Fruit fly (Drosophila melanogaster) whole organism, prepupa: ENCODE results near the gene ohgt.

Experiments
- CG10631 ChIP-seq: fragments of 200-800 bp; sonication (Bioruptor generic); optimal IDR thresholded peaks from 2 replicates; lab custom pipeline; 2016; ENCODE audit warnings: missing biosample characterization, missing genetic modification characterization
- CG11294 ChIP-seq: fragments of 200-800 bp; sonication (Bioruptor generic); IDR thresholded peaks from 2 replicates; pipeline ENCODE4 v1.3.6; 2022; ENCODE audit warnings: missing biosample characterization, missing genetic modification characterization
- CG15336 ChIP-seq: fragments of 200-800 bp; sonication (Bioruptor generic); IDR thresholded peaks from 2 replicates; pipeline ENCODE4 v1.3.6; 2022; ENCODE audit warnings: missing biosample characterization, missing genetic modification characterization
- CG16779 ChIP-seq: fragments of 200-800 bp; sonication (Bioruptor generic); optimal IDR thresholded peaks from 3 replicates; lab custom pipeline; 2017; ENCODE audit warnings: missing biosample characterization, mild to moderate bottlenecking, missing genetic modification characterization
- CG4318 ChIP-seq: fragments of 200-800 bp; sonication (Bioruptor generic); optimal IDR thresholded peaks from 3 replicates; lab custom pipeline; 2017; ENCODE audit warnings: missing biosample characterization, mild to moderate bottlenecking, missing genetic modification characterization
- CG6163 ChIP-seq: fragments of 200-800 bp; sonication (Bioruptor generic); IDR thresholded peaks from 3 replicates; pipeline ENCODE4 v1.3.6; 2022; ENCODE audit warnings: missing biosample characterization, missing genetic modification characterization
- CG6276 ChIP-seq: fragments of 200-800 bp; sonication (Bioruptor generic); optimal IDR thresholded peaks from 2 replicates; lab custom pipeline; 2017; ENCODE audit warnings: missing biosample characterization, mild to moderate bottlenecking, missing genetic modification characterization
- CG6854 ChIP-seq: fragments of 200-800 bp; sonication (Bioruptor generic); optimal IDR thresholded peaks from 2 replicates; lab custom pipeline; 2017; ENCODE audit warnings: missing biosample characterization, mild to moderate bottlenecking, missing genetic modification characterization
- Hr39 ChIP-seq: fragments of 200-800 bp; sonication (Bioruptor generic); optimal IDR thresholded peaks from 2 replicates; lab custom pipeline; 2016; ENCODE audit warnings: missing biosample characterization, missing genetic modification characterization
- Lpt ChIP-seq: fragments of 200-800 bp; sonication (Bioruptor generic); optimal IDR thresholded peaks from 3 replicates; lab custom pipeline; 2016; ENCODE audit warnings: missing biosample characterization, missing genetic modification characterization
- cyc ChIP-seq: fragments of 200-800 bp; sonication (Bioruptor generic); optimal IDR thresholded peaks from 3 replicates; lab custom pipeline; 2016; ENCODE audit warnings: missing biosample characterization, missing genetic modification characterization
- dac ChIP-seq: fragments of 200-800 bp; sonication (Bioruptor generic); optimal IDR thresholded peaks from 2 replicates; lab custom pipeline; 2017; ENCODE audit warnings: missing biosample characterization, mild to moderate bottlenecking, missing genetic modification characterization
- salr ChIP-seq, 2 experiments: fragments of 200-800 bp; sonication (Bioruptor generic); optimal IDR thresholded peaks; 3 replicates each; lab custom pipeline; 2016 to 2018; ENCODE audit warnings: missing biosample characterization in 2 of 2, missing genetic modification characterization in 2 of 2, mild to moderate bottlenecking in 1 of 2
- topi ChIP-seq: fragments of 200-800 bp; sonication (Bioruptor generic); optimal IDR thresholded peaks from 3 replicates; lab custom pipeline; 2016; ENCODE audit warnings: missing biosample characterization, missing genetic modification characterization

dm6 chr3R:10099401-10099848 is 50.4 kb downstream of the ohgt start:
- no peak for TF ChIP-seq CG6854 (GFP tag; lab: Kevin White, UChicago)
- TF ChIP-seq CG10631 (GFP tag; lab: Kevin White, UChicago): no peak
- no peak for TF ChIP-seq cyc (GFP tag; lab: Kevin White, UChicago)
- no peak for TF ChIP-seq CG11294 (GFP tag; lab: Robert Waterston, UW)
- TF ChIP-seq CG15336 (GFP tag; lab: Robert Waterston, UW): no peak
- TF ChIP-seq CG4318 (GFP tag; lab: Kevin White, UChicago): no peak
- TF ChIP-seq dac (GFP tag; lab: Kevin White, UChicago): no peak
- TF ChIP-seq Lpt (GFP tag; lab: Kevin White, UChicago): no peak
- TF ChIP-seq CG16779: no peak
- TF ChIP-seq CG6276: no peak
- TF ChIP-seq topi (GFP tag; lab: Kevin White, UChicago): no peak
- no peak for TF ChIP-seq CG6163 (GFP tag; lab: Robert Waterston, UW)
- TF ChIP-seq salr (GFP tag; optimal IDR thresholded peaks at IDR 0.05; lab: Kevin White, UChicago): no peak
- TF ChIP-seq Hr39 (GFP tag; lab: Kevin White, UChicago): no peak
